Fruit fly (Drosophila melanogaster) whole organism, embryonic: Measurements from ENCODE around the gene wdb.

Experiments used
- Aef1 ChIP-seq: fragments of 200-800 bp; sonication (Bioruptor generic); IDR thresholded peaks from 3 replicates; pipeline ENCODE4 v1.3.6; 2022; ENCODE audit warnings: missing biosample characterization, missing genetic modification characterization
- B-H1 ChIP-seq: fragments of 200-800 bp; sonication (Bioruptor generic); IDR thresholded peaks from 3 replicates; pipeline ENCODE4 v1.3.6; 2022; ENCODE audit warnings: missing biosample characterization, missing genetic modification characterization
- B-H2 ChIP-seq: fragments of 200-800 bp; sonication (Bioruptor generic); optimal IDR thresholded peaks from 2 replicates; lab custom pipeline; 2018; ENCODE audit warnings: missing biosample characterization, mild to moderate bottlenecking, missing genetic modification characterization
- CG10431 ChIP-seq: fragments of 200-800 bp; sonication (Bioruptor generic); optimal IDR thresholded peaks from 3 replicates; lab custom pipeline; 2018; ENCODE audit warnings: missing biosample characterization, mild to moderate bottlenecking, missing genetic modification characterization
- CG11247 ChIP-seq: fragments of 200-800 bp; sonication (Bioruptor generic); IDR thresholded peaks from 2 replicates; pipeline ENCODE4 v1.3.6; 2022; ENCODE audit warnings: missing biosample characterization, missing genetic modification characterization
- CG12236 ChIP-seq: fragments of 200-800 bp; sonication (Bioruptor generic); optimal IDR thresholded peaks from 2 replicates; lab custom pipeline; 2016; ENCODE audit warnings: missing biosample characterization, missing genetic modification characterization
- CG1233 ChIP-seq: fragments of 200-800 bp; sonication (Bioruptor generic); optimal IDR thresholded peaks from 4 replicates; lab custom pipeline; 2018; ENCODE audit warnings: missing biosample characterization, mild to moderate bottlenecking, missing genetic modification characterization
- CG12744 ChIP-seq: fragments of 200-800 bp; sonication (Bioruptor generic); optimal IDR thresholded peaks from 2 replicates; lab custom pipeline; 2016; ENCODE audit warnings: missing biosample characterization, missing genetic modification characterization
- CG13123 ChIP-seq: fragments of 200-800 bp; sonication (Bioruptor generic); optimal IDR thresholded peaks from 2 replicates; lab custom pipeline; 2016; ENCODE audit warnings: missing biosample characterization, missing genetic modification characterization
- CG1529 ChIP-seq: fragments of 200-800 bp; sonication (Bioruptor generic); optimal IDR thresholded peaks from 3 replicates; lab custom pipeline; 2018; ENCODE audit warnings: missing biosample characterization, missing genetic modification characterization
- CG15514 ChIP-seq: fragments of 200-800 bp; sonication (Bioruptor generic); optimal IDR thresholded peaks from 3 replicates; lab custom pipeline; 2017; ENCODE audit warnings: missing biosample characterization, missing genetic modification characterization, mild to moderate bottlenecking, moderate library complexity, missing genetic modification reagents
- CG16815 ChIP-seq: fragments of 200-800 bp; sonication (Bioruptor generic); optimal IDR thresholded peaks from 3 replicates; lab custom pipeline; 2017; ENCODE audit warnings: missing biosample characterization, mild to moderate bottlenecking, missing genetic modification characterization
- CG31441 ChIP-seq: fragments of 200-800 bp; sonication (Bioruptor generic); IDR thresholded peaks from 2 replicates; pipeline ENCODE4 v1.3.6; 2022; ENCODE audit warnings: missing biosample characterization, missing genetic modification characterization
- CG4404 ChIP-seq: fragments of 200-800 bp; sonication (Bioruptor generic); IDR thresholded peaks from 2 replicates; pipeline ENCODE4 v1.3.6; 2022; ENCODE audit warnings: missing biosample characterization, missing genetic modification characterization
- CG4424 ChIP-seq: fragments of 200-800 bp; sonication (Bioruptor generic); optimal IDR thresholded peaks from 3 replicates; lab custom pipeline; 2016; ENCODE audit warnings: missing biosample characterization, missing genetic modification characterization
- CG4820 ChIP-seq: fragments of 200-800 bp; sonication (Bioruptor generic); optimal IDR thresholded peaks from 3 replicates; lab custom pipeline; 2016; ENCODE audit warnings: missing biosample characterization, missing genetic modification characterization
- CG4854 ChIP-seq: fragments of 200-800 bp; sonication (Bioruptor generic); optimal IDR thresholded peaks from 2 replicates; lab custom pipeline; 2016; ENCODE audit warnings: missing biosample characterization, missing genetic modification characterization, inconsistent platforms
- CG7372 ChIP-seq: fragments of 200-800 bp; sonication (Bioruptor generic); IDR thresholded peaks from 2 replicates; pipeline ENCODE4 v1.3.6; 2022; ENCODE audit warnings: missing biosample characterization, missing genetic modification characterization
- CG7987 ChIP-seq: fragments of 200-800 bp; sonication (Bioruptor generic); optimal IDR thresholded peaks from 2 replicates; lab custom pipeline; 2018; ENCODE audit warnings: missing biosample characterization, mild to moderate bottlenecking, missing genetic modification characterization, moderate library complexity
- CG8290 ChIP-seq, 3 experiments: fragments of 200-800 bp; sonication (Bioruptor generic); optimal IDR thresholded peaks; 2 replicates each; lab custom pipeline; 2016 to 2019; ENCODE audit warnings: missing biosample characterization in 3 of 3, missing genetic modification characterization in 3 of 3, mild to moderate bottlenecking in 2 of 3, moderate library complexity in 1 of 3
- CG8944 ChIP-seq: fragments of 200-800 bp; sonication (Bioruptor generic); optimal IDR thresholded peaks from 3 replicates; lab custom pipeline; 2016; ENCODE audit warnings: missing biosample characterization, missing genetic modification characterization
- Deaf1 ChIP-seq: fragments of 200-800 bp; optimal IDR thresholded peaks from 3 replicates; lab custom pipeline; 2019; ENCODE audit warnings: missing biosample characterization, mild to moderate bottlenecking, missing genetic modification characterization, moderate library complexity
- ERR ChIP-seq: fragments of 200-800 bp; sonication (Bioruptor generic); optimal IDR thresholded peaks from 2 replicates; lab custom pipeline; 2016; ENCODE audit warnings: missing biosample characterization, missing genetic modification characterization
- Hr3 ChIP-seq: fragments of 200-800 bp; sonication (Bioruptor generic); optimal IDR thresholded peaks from 3 replicates; lab custom pipeline; 2016; ENCODE audit warnings: missing biosample characterization, missing genetic modification characterization
- Hr51 ChIP-seq, 2 experiments: fragments of 200-800 bp; sonication (Bioruptor generic); optimal IDR thresholded peaks; 2 replicates in 1 of 2; 3 replicates in 1 of 2; lab custom pipeline; 2016 to 2018; ENCODE audit warnings: missing biosample characterization in 2 of 2, missing genetic modification characterization in 2 of 2, mild to moderate bottlenecking in 1 of 2, moderate library complexity in 1 of 2
- MESR4 ChIP-seq: fragments of 200-800 bp; sonication (Bioruptor generic); optimal IDR thresholded peaks from 2 replicates; lab custom pipeline; 2018; ENCODE audit warnings: missing biosample characterization, mild to moderate bottlenecking, missing genetic modification characterization, moderate library complexity
- MTF-1 ChIP-seq: fragments of 200-800 bp; sonication (Bioruptor generic); optimal IDR thresholded peaks from 2 replicates; lab custom pipeline; 2018; ENCODE audit warnings: missing biosample characterization, mild to moderate bottlenecking, missing genetic modification characterization, borderline replicate concordance
- Mrtf ChIP-seq: fragments of 200-800 bp; sonication (Bioruptor generic); IDR thresholded peaks from 3 replicates; pipeline ENCODE4 v1.3.6; 2022; ENCODE audit warnings: missing biosample characterization, missing genetic modification characterization
- NK7.1 ChIP-seq: fragments of 200-800 bp; sonication (Bioruptor generic); optimal IDR thresholded peaks from 3 replicates; lab custom pipeline; 2016; ENCODE audit warnings: missing biosample characterization, missing genetic modification characterization
- Nf-YB ChIP-seq: fragments of 200-800 bp; sonication (Bioruptor generic); optimal IDR thresholded peaks from 3 replicates; lab custom pipeline; 2019; ENCODE audit warnings: missing biosample characterization, mild to moderate bottlenecking, missing genetic modification characterization, moderate library complexity
- Nf-YC ChIP-seq: fragments of 200-800 bp; optimal IDR thresholded peaks from 3 replicates; lab custom pipeline; 2019; ENCODE audit warnings: missing biosample characterization, mild to moderate bottlenecking, missing genetic modification characterization, moderate library complexity
- NfI ChIP-seq: fragments of 200-800 bp; sonication (Bioruptor generic); optimal IDR thresholded peaks from 3 replicates; lab custom pipeline; 2018; ENCODE audit warnings: missing biosample characterization, mild to moderate bottlenecking, missing genetic modification characterization, moderate library complexity
- Ptx1 ChIP-seq: fragments of 200-800 bp; sonication (Bioruptor generic); IDR thresholded peaks from 2 replicates; pipeline ENCODE4 v1.3.6; 2022; ENCODE audit warnings: missing biosample characterization, missing genetic modification characterization
- Ssrp ChIP-seq: fragments of 200-800 bp; sonication (Bioruptor generic); optimal IDR thresholded peaks from 2 replicates; lab custom pipeline; 2018; ENCODE audit warnings: missing biosample characterization, mild to moderate bottlenecking, missing genetic modification characterization, moderate library complexity
- Taf1 ChIP-seq: fragments of 200-800 bp; sonication (Bioruptor generic); IDR thresholded peaks from 2 replicates; pipeline ENCODE4 v1.3.6; 2022; ENCODE audit warnings: missing biosample characterization, missing genetic modification characterization
- abd-A ChIP-seq: fragments of 200-800 bp; sonication (Bioruptor generic); optimal IDR thresholded peaks from 3 replicates; lab custom pipeline; 2019; ENCODE audit warnings: missing biosample characterization, mild to moderate bottlenecking, missing genetic modification characterization, moderate library complexity
- corto ChIP-seq: fragments of 200-800 bp; sonication (Bioruptor generic); optimal IDR thresholded peaks from 2 replicates; lab custom pipeline; 2016; ENCODE audit warnings: missing biosample characterization, mild to moderate bottlenecking, missing genetic modification characterization, moderate library complexity
- crol ChIP-seq: fragments of 200-800 bp; sonication (Bioruptor generic); IDR thresholded peaks from 2 replicates; pipeline ENCODE4 v1.3.6; 2022; ENCODE audit warnings: missing biosample characterization, missing genetic modification characterization
- dimm ChIP-seq: fragments of 200-800 bp; sonication (Bioruptor generic); IDR thresholded peaks from 2 replicates; pipeline ENCODE4 v1.3.6; 2022; ENCODE audit warnings: missing biosample characterization, missing genetic modification characterization
- exex ChIP-seq: fragments of 200-800 bp; sonication (Bioruptor generic); optimal IDR thresholded peaks from 4 replicates; lab custom pipeline; 2018; ENCODE audit warnings: missing biosample characterization, mild to moderate bottlenecking, missing genetic modification characterization, moderate library complexity
- fd64A ChIP-seq: fragments of 200-800 bp; sonication (Bioruptor generic); optimal IDR thresholded peaks from 3 replicates; lab custom pipeline; 2018; ENCODE audit warnings: missing biosample characterization, mild to moderate bottlenecking, missing genetic modification characterization
- gce ChIP-seq: fragments of 200-800 bp; sonication (Bioruptor generic); IDR thresholded peaks from 3 replicates; pipeline ENCODE4 v1.3.6; 2022; ENCODE audit warnings: missing biosample characterization, missing genetic modification characterization
- gem ChIP-seq: fragments of 200-800 bp; sonication (Bioruptor generic); optimal IDR thresholded peaks from 2 replicates; lab custom pipeline; 2019; ENCODE audit warnings: missing biosample characterization, mild to moderate bottlenecking, missing genetic modification characterization, moderate library complexity
- kay ChIP-seq: fragments of 200-800 bp; sonication (Bioruptor generic); optimal IDR thresholded peaks from 2 replicates; lab custom pipeline; 2016; ENCODE audit warnings: missing biosample characterization, missing genetic modification characterization
- pfk ChIP-seq: fragments of 200-800 bp; sonication (Bioruptor generic); optimal IDR thresholded peaks from 2 replicates; lab custom pipeline; 2018; ENCODE audit warnings: missing biosample characterization, mild to moderate bottlenecking, missing genetic modification characterization, moderate library complexity
- sd ChIP-seq: fragments of 200-800 bp; sonication (Bioruptor generic); optimal IDR thresholded peaks from 3 replicates; lab custom pipeline; 2018; ENCODE audit warnings: missing biosample characterization, mild to moderate bottlenecking, missing genetic modification characterization, moderate library complexity
- sqz ChIP-seq: fragments of 200-800 bp; sonication (Bioruptor generic); optimal IDR thresholded peaks from 3 replicates; lab custom pipeline; 2018; ENCODE audit warnings: missing biosample characterization, mild to moderate bottlenecking, missing genetic modification characterization
- ssp ChIP-seq: fragments of 200-800 bp; sonication (Bioruptor generic); IDR thresholded peaks from 2 replicates; pipeline ENCODE4 v1.3.6; 2022; ENCODE audit warnings: missing biosample characterization, missing genetic modification characterization
- sug ChIP-seq: fragments of 200-800 bp; optimal IDR thresholded peaks from 2 replicates; lab custom pipeline; 2019; ENCODE audit warnings: missing biosample characterization, mild to moderate bottlenecking, missing genetic modification characterization, moderate library complexity
- toy ChIP-seq: fragments of 200-800 bp; sonication (Bioruptor generic); IDR thresholded peaks from 2 replicates; pipeline ENCODE4 v1.3.6; 2022; ENCODE audit warnings: missing biosample characterization, missing genetic modification characterization

The wdb gene

dm6 chr3R:27554964-27555363 is 27.1 kb downstream of the wdb start (continued):
- TF ChIP-seq sug (tag; lab: Kevin White, UChicago) (peak; percentile 50), Nf-YB (GFP tag; lab: Kevin White, UChicago) (peak; percentile 60), B-H1 (GFP tag; lab: Robert Waterston, UW) (peak; percentile 69), CG11247 (GFP tag; lab: Robert Waterston, UW) (peak; percentile 68), kay (peak; percentile 35), Taf1 (GFP tag; lab: Robert Waterston, UW) (peak; percentile 19; the same call in 1 of the 2 replicates), sqz (GFP tag; lab: Kevin White, UChicago) (peak; percentile 64), CG4424 (peak; percentile 87), CG12744 (GFP tag; lab: Kevin White, UChicago) (peak; percentile 55), CG15514 (GFP tag; lab: Kevin White, UChicago) (peak; percentile 52), Aef1 (GFP tag; lab: Robert Waterston, UW) (peak; percentile 64), MTF-1 (peak; percentile 74), dimm (GFP tag; lab: Robert Waterston, UW) (peak; percentile 73; the same call in 1 of the 2 replicates), CG10431 (GFP tag; lab: Kevin White, UChicago) (peak; percentile 47), gem (tag; lab: Kevin White, UChicago) (peak; percentile 89), sd (no peak), CG12236 (GFP tag; lab: Kevin White, UChicago) (peak; percentile 68), CG1233 (GFP tag; lab: Kevin White, UChicago) (peak; percentile 69), Ptx1 (peak; percentile 85), Deaf1 (tag; lab: Kevin White, UChicago) (no peak), fd64A (peak; percentile 75), toy (GFP tag; lab: Robert Waterston, UW) (0 out of 2 replicates have a peak, but pooled peaks have one; percentile 56), NK7.1 (GFP tag; lab: Kevin White, UChicago) (peak; percentile 51), gce (GFP tag; lab: Robert Waterston, UW) (peak; percentile 65; the same call in 2 of the 3 replicates), Mrtf (GFP tag; lab: Robert Waterston, UW) (peak; percentile 69; the same call in 1 of the 3 replicates), CG1529 (GFP tag; lab: Kevin White, UChicago) (peak; percentile 79), CG8944 (GFP tag; lab: Kevin White, UChicago) (peak; percentile 81), Nf-YC (tag; lab: Kevin White, UChicago) (no peak), CG4404 (GFP tag; lab: Robert Waterston, UW) (peak; percentile 56; the same call in 1 of the 2 replicates), CG4854 (GFP tag; lab: Kevin White, UChicago) (peak; percentile 25), Hr51 (GFP tag; optimal IDR thresholded peaks at IDR 0.05; lab: Kevin White, UChicago) (peak; percentile 57 to 89), Ssrp (tag; lab: Kevin White, UChicago) (peak; percentile 86), CG31441 (GFP tag; lab: Robert Waterston, UW) (peak; percentile 90), CG13123 (GFP tag; lab: Kevin White, UChicago) (peak; percentile 54), CG7372 (GFP tag; lab: Robert Waterston, UW) (peak; percentile 59), B-H2 (no peak), pfk (GFP tag; lab: Kevin White, UChicago) (no peak), CG8290 (GFP tag; optimal IDR thresholded peaks at IDR 0.05; lab: Kevin White, UChicago) (peak; percentile 15), CG8290 (tag; optimal IDR thresholded peaks at IDR 0.05; lab: Kevin White, UChicago) (no peak), crol (no peak), CG7987 (peak; percentile 32), ssp (GFP tag; lab: Robert Waterston, UW) (peak; percentile 57; the same call in 1 of the 2 replicates), CG16815 (peak; percentile 69), exex (tag; lab: Kevin White, UChicago) (peak; percentile 24), NfI (peak; percentile 81), abd-A (tag; lab: Kevin White, UChicago) (no peak), Hr3 (peak; percentile 71), MESR4 (GFP tag; lab: Kevin White, UChicago) (peak; percentile 14), corto (GFP tag; lab: Kevin White, UChicago) (no peak), ERR (peak; percentile 58), CG4820 (GFP tag; lab: Kevin White, UChicago) (peak; percentile 81)
